Fruit fly (Drosophila melanogaster) whole organism, adult: ENCODE results near the gene futsch.

Experiments
- CG11617 ChIP-seq: fragments of 200-800 bp; sonication (Bioruptor generic); optimal IDR thresholded peaks from 2 replicates; lab custom pipeline; 2017; ENCODE audit warnings: mild to moderate bottlenecking, missing biosample characterization, missing genetic modification reagents, missing genetic modification characterization
- CG12768 ChIP-seq: fragments of 200-800 bp; sonication (Bioruptor generic); optimal IDR thresholded peaks from 2 replicates; lab custom pipeline; 2017; ENCODE audit warnings: missing biosample characterization, missing genetic modification characterization, mild to moderate bottlenecking, moderate library complexity, missing genetic modification reagents
- CG14711 ChIP-seq: fragments of 200-800 bp; sonication (Bioruptor generic); optimal IDR thresholded peaks from 2 replicates; lab custom pipeline; 2018; ENCODE audit warnings: missing biosample characterization, mild to moderate bottlenecking, missing genetic modification characterization, moderate library complexity
- CG1620 ChIP-seq: fragments of 200-800 bp; sonication (Bioruptor generic); optimal IDR thresholded peaks from 2 replicates; lab custom pipeline; 2016; ENCODE audit warnings: missing biosample characterization, missing genetic modification characterization
- CG33017 ChIP-seq: fragments of 200-800 bp; sonication (Bioruptor generic); optimal IDR thresholded peaks from 2 replicates; lab custom pipeline; 2018; ENCODE audit warnings: missing biosample characterization, mild to moderate bottlenecking, missing genetic modification characterization, moderate library complexity
- CG5204 ChIP-seq: fragments of 200-800 bp; sonication (Bioruptor generic); optimal IDR thresholded peaks from 2 replicates; lab custom pipeline; 2016; ENCODE audit warnings: missing biosample characterization, missing genetic modification characterization
- CG7045 ChIP-seq: fragments of 200-800 bp; sonication (Bioruptor generic); optimal IDR thresholded peaks from 2 replicates; lab custom pipeline; 2017; ENCODE audit warnings: missing biosample characterization, mild to moderate bottlenecking, missing genetic modification characterization
- CG7101 ChIP-seq: fragments of 200-800 bp; sonication (Bioruptor generic); optimal IDR thresholded peaks from 2 replicates; lab custom pipeline; 2018; ENCODE audit warnings: missing biosample characterization, mild to moderate bottlenecking, missing genetic modification characterization, moderate library complexity
- Clk ChIP-seq: fragments of 200-800 bp; sonication (Bioruptor generic); optimal IDR thresholded peaks from 2 replicates; lab custom pipeline; 2017; ENCODE audit warnings: missing biosample characterization, missing genetic modification characterization
- Crg-1 ChIP-seq: fragments of 200-800 bp; sonication (Bioruptor generic); optimal IDR thresholded peaks from 2 replicates; lab custom pipeline; 2016; ENCODE audit warnings: missing biosample characterization, missing genetic modification characterization
- Hr96 ChIP-seq: fragments of 200-800 bp; sonication (Bioruptor generic); optimal IDR thresholded peaks from 2 replicates; lab custom pipeline; 2016; ENCODE audit warnings: missing biosample characterization, missing genetic modification characterization
- Mnt ChIP-seq: fragments of 200-800 bp; sonication (Bioruptor generic); optimal IDR thresholded peaks from 2 replicates; lab custom pipeline; 2016; ENCODE audit warnings: missing biosample characterization, mild to moderate bottlenecking, missing genetic modification characterization
- bab1 ChIP-seq: fragments of 200-800 bp; sonication (Bioruptor generic); optimal IDR thresholded peaks from 3 replicates; lab custom pipeline; 2019; ENCODE audit warnings: missing biosample characterization, mild to moderate bottlenecking, missing genetic modification characterization, moderate library complexity
- cic ChIP-seq: fragments of 200-800 bp; sonication (Bioruptor generic); optimal IDR thresholded peaks from 2 replicates; lab custom pipeline; 2017; ENCODE audit warnings: missing biosample characterization, mild to moderate bottlenecking, missing genetic modification characterization, moderate library complexity
- cnc ChIP-seq, 2 experiments: fragments of >200 bp; optimal IDR thresholded peaks; 2 replicates each; lab custom pipeline; 2017
- kay ChIP-seq: fragments of 200-800 bp; sonication (Bioruptor generic); peaks from one replicate; lab custom pipeline; 2016; ENCODE audit warnings: missing biosample characterization, missing genetic modification characterization, borderline replicate concordance
- ovo ChIP-seq: fragments of 200-800 bp; sonication (Bioruptor generic); optimal IDR thresholded peaks from 2 replicates; lab custom pipeline; 2016; ENCODE audit warnings: missing biosample characterization, missing genetic modification characterization
- pad ChIP-seq: fragments of 200-800 bp; sonication (Bioruptor generic); optimal IDR thresholded peaks from 3 replicates; lab custom pipeline; 2017; ENCODE audit warnings: missing biosample characterization, missing genetic modification characterization, mild to moderate bottlenecking, moderate library complexity, missing genetic modification reagents
- tj ChIP-seq: fragments of 200-800 bp; sonication (Bioruptor generic); optimal IDR thresholded peaks from 3 replicates; lab custom pipeline; 2017; ENCODE audit warnings: missing biosample characterization, mild to moderate bottlenecking, missing genetic modification characterization, moderate library complexity
- toe ChIP-seq: fragments of 200-800 bp; sonication (Bioruptor generic); optimal IDR thresholded peaks from 2 replicates; lab custom pipeline; 2016; ENCODE audit warnings: missing biosample characterization, missing genetic modification characterization

Gene futsch

dm6 chrX:1388148-1388703, 20.6 kb upstream of the futsch start:
- TF ChIP-seq CG1620 (GFP tag; lab: Kevin White, UChicago) (no peak), CG7101 (tag; lab: Kevin White, UChicago) (no peak), tj (GFP tag; lab: Kevin White, UChicago) (peak; percentile 36), CG14711 (no peak), bab1 (GFP tag; lab: Kevin White, UChicago) (peak; percentile 18), CG5204 (GFP tag; lab: Kevin White, UChicago) (no peak), Crg-1 (GFP tag; lab: Kevin White, UChicago) (no peak), CG12768 (peak; percentile 36), cnc (optimal IDR thresholded peaks at IDR 0.05; lab: Kevin White, UChicago) (no peak), Hr96 (GFP tag; lab: Kevin White, UChicago) (no peak), CG7045 (no peak), ovo (peak; percentile 90), cic (GFP tag; lab: Kevin White, UChicago) (no peak), pad (GFP tag; lab: Kevin White, UChicago) (peak; percentile 40), toe (GFP tag; lab: Kevin White, UChicago) (no peak)

dm6 chrX:1392875-1393274, 16.0 kb upstream of the futsch start, which contains the start of gene Rilpl:
Gene Rilpl (plus strand): TSS chrX:1393054.
- peak; percentile 49 for TF ChIP-seq cic (GFP tag; lab: Kevin White, UChicago)
- peak; percentile 77 for TF ChIP-seq Crg-1 (GFP tag; lab: Kevin White, UChicago)
- TF ChIP-seq kay (GFP tag; lab: Kevin White, UChicago): peak; percentile 69
- peak; percentile 6 for TF ChIP-seq ovo
- TF ChIP-seq CG5204 (GFP tag; lab: Kevin White, UChicago): no peak
- TF ChIP-seq bab1 (GFP tag; lab: Kevin White, UChicago): peak; percentile 70
- peak; percentile 53 for TF ChIP-seq CG12768
- TF ChIP-seq Hr96 (GFP tag; lab: Kevin White, UChicago): no peak
- no peak for TF ChIP-seq cnc (optimal IDR thresholded peaks at IDR 0.05; lab: Kevin White, UChicago)
- peak; percentile 29 for TF ChIP-seq toe (GFP tag; lab: Kevin White, UChicago)
- peak; percentile 81 for TF ChIP-seq Mnt (GFP tag; lab: Kevin White, UChicago)
- no peak for TF ChIP-seq CG7045
- peak; percentile 23 for TF ChIP-seq tj (GFP tag; lab: Kevin White, UChicago)
- TF ChIP-seq CG7101 (tag; lab: Kevin White, UChicago): peak; percentile 62
- TF ChIP-seq CG33017: no peak
- TF ChIP-seq CG14711: peak; percentile 4
- TF ChIP-seq CG1620 (GFP tag; lab: Kevin White, UChicago): peak; percentile 69
- TF ChIP-seq pad (GFP tag; lab: Kevin White, UChicago): peak; percentile 57
- no peak for TF ChIP-seq CG11617

dm6 chrX:1397649-1398454, 11.0 kb upstream of the futsch start:
- TF ChIP-seq CG7101 (tag; lab: Kevin White, UChicago) (no peak), bab1 (GFP tag; lab: Kevin White, UChicago) (no peak), CG5204 (GFP tag; lab: Kevin White, UChicago) (no peak), Crg-1 (GFP tag; lab: Kevin White, UChicago) (no peak)

- TF ChIP-seq tj (GFP tag; lab: Kevin White, UChicago) (no peak), CG7101 (tag; lab: Kevin White, UChicago) (peak; percentile 34), pad (GFP tag; lab: Kevin White, UChicago) (peak; percentile 44), Clk (GFP tag; lab: Kevin White, UChicago) (no peak), CG12768 (no peak), toe (GFP tag; lab: Kevin White, UChicago) (peak; percentile 19), CG11617 (no peak), Hr96 (GFP tag; lab: Kevin White, UChicago) (peak; percentile 22)
Measured at dm6 chrX:1398455-1399055, 10.3 kb upstream of the futsch start.

- TF ChIP-seq tj (GFP tag; lab: Kevin White, UChicago): peak; percentile 50
- no peak for TF ChIP-seq cnc (optimal IDR thresholded peaks at IDR 0.05; lab: Kevin White, UChicago)
- TF ChIP-seq toe (GFP tag; lab: Kevin White, UChicago): no peak
- TF ChIP-seq Hr96 (GFP tag; lab: Kevin White, UChicago): peak; percentile 45
- TF ChIP-seq pad (GFP tag; lab: Kevin White, UChicago): peak; percentile 63
- peak; percentile 27 for TF ChIP-seq CG5204 (GFP tag; lab: Kevin White, UChicago)
- TF ChIP-seq CG11617: peak; percentile 71
- peak; percentile 82 for TF ChIP-seq CG12768
- TF ChIP-seq Mnt (GFP tag; lab: Kevin White, UChicago): peak; percentile 79
- no peak for TF ChIP-seq CG14711
- TF ChIP-seq CG7101 (tag; lab: Kevin White, UChicago): no peak
- TF ChIP-seq Crg-1 (GFP tag; lab: Kevin White, UChicago): no peak
- peak; percentile 87 for TF ChIP-seq ovo
- TF ChIP-seq cic (GFP tag; lab: Kevin White, UChicago): peak; percentile 79
- no peak for TF ChIP-seq CG33017
- peak; percentile 6 for TF ChIP-seq CG1620 (GFP tag; lab: Kevin White, UChicago)
- TF ChIP-seq CG7045: peak; percentile 52
- no peak for TF ChIP-seq kay (GFP tag; lab: Kevin White, UChicago)
- peak; percentile 22 for TF ChIP-seq Clk (GFP tag; lab: Kevin White, UChicago)
- no peak for TF ChIP-seq bab1 (GFP tag; lab: Kevin White, UChicago)
Measured at dm6 chrX:1399056-1400003, 9.5 kb upstream of the futsch start.
